Worm (Caenorhabditis elegans): ENCODE data around the gene mrpl-41.

- TF ChIP-seq nhr-237 (tag; optimal IDR thresholded peaks at IDR 0.05) (no peak), ztf-11 (tag; optimal IDR thresholded peaks at IDR 0.05) (no peak), bed-3 (GFP tag; optimal IDR thresholded peaks at IDR 0.05) (no peak), snpc-4 (tag; optimal IDR thresholded peaks at IDR 0.05) (no peak), elt-1 (tag; optimal IDR thresholded peaks at IDR 0.05; ENCODE audit: borderline replicate concordance, insufficient read depth) (no peak), unc-62 (GFP tag; optimal IDR thresholded peaks at IDR 0.05) (no peak), pha-4 (tag; optimal IDR thresholded peaks at IDR 0.05) (no peak), nhr-28 (tag; optimal IDR thresholded peaks at IDR 0.05) (no peak), unc-120 (tag; optimal IDR thresholded peaks at IDR 0.05; ENCODE audit: poor library complexity, severe bottlenecking) (no peak), cnd-1 (tag; optimal IDR thresholded peaks at IDR 0.05) (no peak), elt-3 (tag; optimal IDR thresholded peaks at IDR 0.05) (no peak), sem-2 (GFP tag; optimal IDR thresholded peaks at IDR 0.05) (no peak)
Measured at ce11 chrII:273872-274271, 14.9 kb upstream of the mrpl-41 start, which contains the start of gene B0432.7.

All from whole organism, mixed stage, embryonic.